Fruit fly (Drosophila melanogaster): ENCODE measurements around the gene CG3246.

CG3246 gene

dm6 chr2L:3416527-3417304, 45.0 kb downstream of the CG3246 start, which contains the start of gene CG31952 (continued):
- TF ChIP-seq CG11093 (GFP tag; IDR thresholded peaks at IDR 0.05) (no peak), CG7556 (GFP tag; optimal IDR thresholded peaks at IDR 0.05) (no peak), unc-4 (GFP tag; IDR thresholded peaks at IDR 0.05; ENCODE audit: partially characterized antibody) (no peak), caup (GFP tag; optimal IDR thresholded peaks at IDR 0.05; ENCODE audit: severe bottlenecking) (no peak), CG10274 (GFP tag; optimal IDR thresholded peaks at IDR 0.05) (no peak), GATAe (GFP tag; conservative IDR thresholded peaks at IDR 0.05) (no peak), nmo (GFP tag; optimal IDR thresholded peaks at IDR 0.05) (no peak), Ada2b (GFP tag; IDR thresholded peaks at IDR 0.05) (0 out of 2 replicates have a peak, but pooled peaks have one; percentile 18), CG7357 (GFP tag; IDR thresholded peaks at IDR 0.05) (no peak), NfI (GFP tag; optimal IDR thresholded peaks at IDR 0.05) (no peak), Sox100B (GFP tag; optimal IDR thresholded peaks at IDR 0.05) (no peak), CG15514 (GFP tag; optimal IDR thresholded peaks at IDR 0.05) (no peak), CG11085 (GFP tag; IDR thresholded peaks at IDR 0.05) (no peak), Rfx (GFP tag; IDR thresholded peaks at IDR 0.05) (0 out of 2 replicates have a peak, but pooled peaks have one; percentile 10), Hr51 (GFP tag; optimal IDR thresholded peaks at IDR 0.05) (peak in 1 of 2 experiments; percentile 33), CG15269 (tag; optimal IDR thresholded peaks at IDR 0.05) (no peak), Drgx (GFP tag; IDR thresholded peaks at IDR 0.05) (no peak), CG13624 (GFP tag; optimal IDR thresholded peaks at IDR 0.05) (no peak), CG17829 (tag; optimal IDR thresholded peaks at IDR 0.05) (no peak), Dfd (GFP tag; optimal IDR thresholded peaks at IDR 0.05) (no peak), tin (GFP tag; optimal IDR thresholded peaks at IDR 0.05) (no peak), E2f2 (GFP tag; IDR thresholded peaks at IDR 0.05) (no peak), Six4 (GFP tag; optimal IDR thresholded peaks at IDR 0.05) (no peak), Stat92E (GFP tag; optimal IDR thresholded peaks at IDR 0.05) (no peak), jumu (GFP tag; optimal IDR thresholded peaks at IDR 0.05) (no peak), CG6689 (GFP tag; IDR thresholded peaks at IDR 0.05) (no peak), chif (GFP tag; optimal IDR thresholded peaks at IDR 0.05) (no peak), pb (GFP tag; optimal IDR thresholded peaks at IDR 0.05) (no peak), gce (GFP tag; IDR thresholded peaks at IDR 0.05) (no peak), sd (tag; optimal IDR thresholded peaks at IDR 0.05) (no peak), Hand (GFP tag; optimal IDR thresholded peaks at IDR 0.05) (no peak), crp (GFP tag; optimal IDR thresholded peaks at IDR 0.05) (no peak), HLH3B (GFP tag; IDR thresholded peaks at IDR 0.05) (no peak), wek (GFP tag; optimal IDR thresholded peaks at IDR 0.05) (no peak), HmgZ (tag; optimal IDR thresholded peaks at IDR 0.05) (no peak), eve (GFP tag; optimal IDR thresholded peaks at IDR 0.05) (no peak), trem (tag; optimal IDR thresholded peaks at IDR 0.05) (no peak), HLH54F (GFP tag; optimal IDR thresholded peaks at IDR 0.05) (no peak), lilli (GFP tag; optimal IDR thresholded peaks at IDR 0.05) (peak; percentile 32), zen (tag; optimal IDR thresholded peaks at IDR 0.05) (no peak), CG1602 (GFP tag; optimal IDR thresholded peaks at IDR 0.05) (no peak), CG16779 (GFP tag; IDR thresholded peaks at IDR 0.05) (no peak), Tbp (GFP tag; optimal IDR thresholded peaks at IDR 0.05) (no peak)
